Fruit fly (Drosophila melanogaster) whole organism, embryonic: ENCODE results near the gene CG11596.

Source experiments
- BEAF-32 ChIP-seq: fragments of 200-800 bp; sonication (Bioruptor generic); optimal IDR thresholded peaks from 3 replicates; lab custom pipeline; 2017; ENCODE audit warnings: missing biosample characterization, missing genetic modification characterization, mild to moderate bottlenecking, moderate library complexity, missing genetic modification reagents
- Bgb ChIP-seq: fragments of 200-800 bp; sonication (Bioruptor generic); IDR thresholded peaks from 2 replicates; pipeline ENCODE4 v1.3.6; 2022; ENCODE audit warnings: missing biosample characterization, missing genetic modification characterization; ENCODE audit not compliant: partially characterized antibody
- CG10267 ChIP-seq: fragments of 200-800 bp; sonication (Bioruptor generic); optimal IDR thresholded peaks from 2 replicates; lab custom pipeline; 2018; ENCODE audit warnings: missing biosample characterization, mild to moderate bottlenecking, missing genetic modification characterization, moderate library complexity
- CG11504 ChIP-seq: fragments of 200-800 bp; sonication (Bioruptor generic); optimal IDR thresholded peaks from 3 replicates; lab custom pipeline; 2019; ENCODE audit warnings: missing biosample characterization, mild to moderate bottlenecking, missing genetic modification characterization, moderate library complexity
- CG12391 ChIP-seq: fragments of 200-800 bp; sonication (Bioruptor generic); optimal IDR thresholded peaks from 3 replicates; lab custom pipeline; 2018; ENCODE audit warnings: missing biosample characterization, mild to moderate bottlenecking, missing genetic modification characterization, moderate library complexity
- CG12744 ChIP-seq: fragments of 200-800 bp; sonication (Bioruptor generic); optimal IDR thresholded peaks from 2 replicates; lab custom pipeline; 2016; ENCODE audit warnings: missing biosample characterization, missing genetic modification characterization
- CG14860 ChIP-seq: fragments of 200-800 bp; sonication (Bioruptor generic); IDR thresholded peaks from 3 replicates; pipeline ENCODE4 v1.3.6; 2022; ENCODE audit warnings: missing biosample characterization, missing genetic modification characterization; ENCODE audit not compliant: partially characterized antibody
- CG16813 ChIP-seq: fragments of 200-800 bp; sonication (Bioruptor generic); IDR thresholded peaks from 3 replicates; pipeline ENCODE4 v1.3.6; 2022; ENCODE audit warnings: missing biosample characterization, missing genetic modification characterization; ENCODE audit not compliant: partially characterized antibody
- CG17186 ChIP-seq: fragments of 200-800 bp; sonication (Bioruptor generic); optimal IDR thresholded peaks from 3 replicates; lab custom pipeline; 2017; ENCODE audit warnings: missing biosample characterization, missing genetic modification reagents, missing genetic modification characterization
- CG18011 ChIP-seq: fragments of 200-800 bp; sonication (Bioruptor generic); optimal IDR thresholded peaks from 2 replicates; lab custom pipeline; 2017; ENCODE audit warnings: missing biosample characterization, missing genetic modification characterization, mild to moderate bottlenecking, moderate library complexity, missing genotype
- CG18476 ChIP-seq: fragments of 200-800 bp; sonication (Bioruptor generic); optimal IDR thresholded peaks from 2 replicates; lab custom pipeline; 2016; ENCODE audit warnings: missing biosample characterization, mild to moderate bottlenecking, missing genetic modification characterization
- CG3995 ChIP-seq: fragments of 200-800 bp; sonication (Bioruptor generic); optimal IDR thresholded peaks from 3 replicates; lab custom pipeline; 2016; ENCODE audit warnings: missing biosample characterization, missing genetic modification characterization
- CG4707 ChIP-seq: fragments of 200-800 bp; sonication (Bioruptor generic); optimal IDR thresholded peaks from 2 replicates; lab custom pipeline; 2018; ENCODE audit warnings: missing biosample characterization, mild to moderate bottlenecking, missing genetic modification characterization, moderate library complexity
- CG5245 ChIP-seq: fragments of 200-800 bp; sonication (Bioruptor generic); optimal IDR thresholded peaks from 3 replicates; lab custom pipeline; 2016; ENCODE audit warnings: missing biosample characterization, missing genetic modification characterization
- CG7271 ChIP-seq: fragments of 200-800 bp; sonication (Bioruptor generic); optimal IDR thresholded peaks from 2 replicates; lab custom pipeline; 2018; ENCODE audit warnings: missing biosample characterization, mild to moderate bottlenecking, missing genetic modification characterization, moderate library complexity
- CG7839 ChIP-seq: fragments of 200-800 bp; sonication (Bioruptor generic); optimal IDR thresholded peaks from 3 replicates; lab custom pipeline; 2018; ENCODE audit warnings: missing biosample characterization, mild to moderate bottlenecking, missing genetic modification characterization, moderate library complexity
- CG8281 ChIP-seq: fragments of 200-800 bp; sonication (Bioruptor generic); optimal IDR thresholded peaks from 2 replicates; lab custom pipeline; 2018; ENCODE audit warnings: missing biosample characterization, mild to moderate bottlenecking, missing genetic modification characterization, moderate library complexity
- CG8478 ChIP-seq: fragments of >200 bp; optimal IDR thresholded peaks from 2 replicates; lab custom pipeline; 2018
- CG8765 ChIP-seq: fragments of 200-800 bp; sonication (Bioruptor generic); IDR thresholded peaks from 2 replicates; pipeline ENCODE4 v1.3.6; 2022; ENCODE audit warnings: missing biosample characterization, missing genetic modification characterization
- CG9437 ChIP-seq: fragments of 200-800 bp; sonication (Bioruptor generic); optimal IDR thresholded peaks from 2 replicates; lab custom pipeline; 2018; ENCODE audit warnings: missing biosample characterization, mild to moderate bottlenecking, missing genetic modification characterization
- D ChIP-seq, 2 experiments: fragments of 200-800 bp in 1 of 2; fragments of >200 bp in 1 of 2; sonication (Bioruptor generic) in 1 of 2; optimal IDR thresholded peaks; 2 replicates in 1 of 2; 3 replicates in 1 of 2; lab custom pipeline; 2017; ENCODE audit warnings: mild to moderate bottlenecking in 1 of 2, missing biosample characterization in 1 of 2, missing genetic modification characterization in 1 of 2, missing genetic modification reagents in 1 of 2
- Dbx ChIP-seq: fragments of 200-800 bp; sonication (Bioruptor generic); IDR thresholded peaks from 3 replicates; pipeline ENCODE4 v1.3.6; 2022; ENCODE audit warnings: missing biosample characterization, missing genetic modification characterization
- MBD-R2 ChIP-seq: fragments of 200-800 bp; sonication (Bioruptor generic); IDR thresholded peaks from 2 replicates; pipeline ENCODE4 v1.3.6; 2022; ENCODE audit warnings: missing biosample characterization, missing genetic modification characterization
- Med ChIP-seq: fragments of 200-800 bp; sonication (Bioruptor generic); peaks from one replicate; lab custom pipeline; 2016; ENCODE audit warnings: missing biosample characterization, missing genetic modification characterization, mild to moderate bottlenecking, inconsistent platforms, moderate library complexity
- Myb ChIP-seq: fragments of 200-800 bp; sonication (Bioruptor generic); optimal IDR thresholded peaks from 2 replicates; lab custom pipeline; 2016; ENCODE audit warnings: missing biosample characterization, missing genetic modification characterization
- Sin3A ChIP-seq: fragments of >200 bp; optimal IDR thresholded peaks from 2 replicates; lab custom pipeline; 2018
- Tbp ChIP-seq: fragments of >200 bp; optimal IDR thresholded peaks from 2 replicates; lab custom pipeline; 2018; ENCODE audit warnings: missing biosample characterization, missing genetic modification characterization
- ab ChIP-seq: fragments of 200-800 bp; sonication (Bioruptor generic); optimal IDR thresholded peaks from 2 replicates; lab custom pipeline; 2016; ENCODE audit warnings: missing biosample characterization, missing genetic modification characterization
- caup ChIP-seq: fragments of 200-800 bp; sonication (Bioruptor generic); optimal IDR thresholded peaks from 3 replicates; lab custom pipeline; 2017; ENCODE audit warnings: missing biosample characterization, mild to moderate bottlenecking, missing genetic modification characterization, moderate library complexity; ENCODE audit not compliant: severe bottlenecking
- chinmo ChIP-seq: fragments of 200-800 bp; sonication (Bioruptor generic); IDR thresholded peaks from 4 replicates; pipeline ENCODE4 v1.3.6; 2022; ENCODE audit warnings: missing biosample characterization, missing genetic modification characterization; ENCODE audit not compliant: partially characterized antibody
- da ChIP-seq: fragments of 200-800 bp; sonication (Bioruptor generic); optimal IDR thresholded peaks from 2 replicates; lab custom pipeline; 2016; ENCODE audit warnings: missing biosample characterization, missing genetic modification characterization
- dpn ChIP-seq, 2 experiments: fragments of 200-800 bp; sonication (Bioruptor generic); optimal IDR thresholded peaks; 3 replicates each; lab custom pipeline; 2016; ENCODE audit warnings: missing biosample characterization in 2 of 2, missing genetic modification characterization in 2 of 2
- eyg ChIP-seq: fragments of 200-800 bp; sonication (Bioruptor generic); optimal IDR thresholded peaks from 3 replicates; lab custom pipeline; 2016; ENCODE audit warnings: missing biosample characterization, missing genetic modification characterization
- fd3F ChIP-seq: fragments of 200-800 bp; sonication (Bioruptor generic); optimal IDR thresholded peaks from 2 replicates; lab custom pipeline; 2018; ENCODE audit warnings: missing biosample characterization, mild to moderate bottlenecking, missing genetic modification characterization, moderate library complexity
- gro ChIP-seq: fragments of 200-800 bp; sonication (Bioruptor generic); optimal IDR thresholded peaks from 2 replicates; lab custom pipeline; 2016; ENCODE audit warnings: missing biosample characterization, missing genetic modification characterization
- jigr1 ChIP-seq: fragments of 200-800 bp; sonication (Bioruptor generic); IDR thresholded peaks from 3 replicates; pipeline ENCODE4 v1.3.6; 2022; ENCODE audit warnings: missing biosample characterization, missing genetic modification characterization
- jumu ChIP-seq: fragments of 200-800 bp; sonication (Bioruptor generic); optimal IDR thresholded peaks from 3 replicates; lab custom pipeline; 2016; ENCODE audit warnings: missing biosample characterization, missing genetic modification characterization
- lmd ChIP-seq: fragments of 200-800 bp; sonication (Bioruptor generic); IDR thresholded peaks from 2 replicates; pipeline ENCODE4 v1.3.6; 2022; ENCODE audit warnings: missing biosample characterization, missing genetic modification characterization
- lov ChIP-seq, 2 experiments: fragments of 200-800 bp in 1 of 2; fragments of >200 bp in 1 of 2; sonication (Bioruptor generic) in 1 of 2; IDR thresholded peaks in 1 of 2; optimal IDR thresholded peaks in 1 of 2; 2 replicates in 1 of 2; 3 replicates in 1 of 2; pipeline versions ENCODE4 v1.3.6 to Lab custom; 2017 to 2022; ENCODE audit warnings: missing biosample characterization in 1 of 2, missing genetic modification characterization in 1 of 2
- mam ChIP-seq: fragments of 200-800 bp; sonication (Bioruptor generic); optimal IDR thresholded peaks from 3 replicates; lab custom pipeline; 2016; ENCODE audit warnings: missing biosample characterization, missing genetic modification characterization
- odd ChIP-seq: fragments of 200-800 bp; sonication (Bioruptor generic); optimal IDR thresholded peaks from 2 replicates; lab custom pipeline; 2017; ENCODE audit warnings: missing biosample characterization, mild to moderate bottlenecking, missing genetic modification characterization
- pb ChIP-seq: fragments of 200-800 bp; sonication (Bioruptor generic); optimal IDR thresholded peaks from 3 replicates; lab custom pipeline; 2016; ENCODE audit warnings: missing biosample characterization, missing genetic modification characterization
- repo ChIP-seq: fragments of 200-800 bp; sonication (Bioruptor generic); optimal IDR thresholded peaks from 2 replicates; lab custom pipeline; 2016; ENCODE audit warnings: missing biosample characterization, missing genetic modification characterization
- sc ChIP-seq, 3 experiments: fragments of >200 bp in 2 of 3; fragments of 200-800 bp in 1 of 3; sonication (Bioruptor generic) in 1 of 3; optimal IDR thresholded peaks; 2 replicates in 2 of 3; 3 replicates in 1 of 3; lab custom pipeline; 2017; ENCODE audit warnings: mild to moderate bottlenecking in 1 of 3, missing biosample characterization in 1 of 3, missing genetic modification characterization in 1 of 3, missing genetic modification reagents in 1 of 3
- sim ChIP-seq: fragments of 200-800 bp; sonication (Bioruptor generic); IDR thresholded peaks from 2 replicates; pipeline ENCODE4 v1.3.6; 2022; ENCODE audit warnings: missing biosample characterization, missing genetic modification characterization
- slp2 ChIP-seq: fragments of 200-800 bp; sonication (Bioruptor generic); optimal IDR thresholded peaks from 2 replicates; lab custom pipeline; 2016; ENCODE audit warnings: missing biosample characterization, missing genetic modification characterization
- tio ChIP-seq: fragments of 200-800 bp; sonication (Bioruptor generic); optimal IDR thresholded peaks from 2 replicates; lab custom pipeline; 2017; ENCODE audit warnings: missing biosample characterization, missing genetic modification characterization, inconsistent platforms
- tna ChIP-seq: fragments of 200-800 bp; sonication (Bioruptor generic); IDR thresholded peaks from 2 replicates; pipeline ENCODE4 v1.3.6; 2022; ENCODE audit warnings: missing biosample characterization, missing genetic modification characterization; ENCODE audit not compliant: partially characterized antibody

CG11596 gene

dm6 chrX:1951391-1952066 lies 24.0 kb downstream of the CG11596 start (continued):
- TF ChIP-seq Dbx (GFP tag; lab: Robert Waterston, UW) (peak; percentile 92), jigr1 (GFP tag; lab: Robert Waterston, UW) (peak; percentile 80; the same call in 2 of the 3 replicates), Med (GFP tag; lab: Kevin White, UChicago) (peak; percentile 99), sim (GFP tag; lab: Robert Waterston, UW) (peak; percentile 93), CG18011 (GFP tag; lab: Kevin White, UChicago) (peak; percentile 87), CG11504 (tag; lab: Kevin White, UChicago) (peak; percentile 94), CG14860 (no peak), CG8478 (lab: Kevin White, UChicago) (no peak), chinmo (GFP tag; lab: Robert Waterston, UW) (no peak), dpn (GFP tag; optimal IDR thresholded peaks at IDR 0.05; lab: Kevin White, UChicago) (peak; percentile 95 to 98), lmd (GFP tag; lab: Robert Waterston, UW) (peak; percentile 92), CG4707 (GFP tag; lab: Kevin White, UChicago) (peak; percentile 94), Tbp (GFP tag; lab: Kevin White, UChicago) (no peak), fd3F (GFP tag; lab: Kevin White, UChicago) (peak; percentile 82), slp2 (GFP tag; lab: Kevin White, UChicago) (peak; percentile 95), Sin3A (lab: Kevin White, UChicago) (no peak), CG8765 (peak; percentile 89), CG12744 (peak; percentile 91), jumu (GFP tag; lab: Kevin White, UChicago) (peak; percentile 96), CG3995 (GFP tag; lab: Kevin White, UChicago) (peak; percentile 72), CG17186 (GFP tag; lab: Kevin White, UChicago) (peak; percentile 88), lov (optimal IDR thresholded peaks at IDR 0.05; lab: Kevin White, UChicago) (no peak), lov (GFP tag; IDR thresholded peaks at IDR 0.05; lab: Robert Waterston, UW) (peak; percentile 95), ab (GFP tag; lab: Kevin White, UChicago) (peak; percentile 85), gro (GFP tag; lab: Kevin White, UChicago) (peak; percentile 95), CG5245 (GFP tag; lab: Kevin White, UChicago) (peak; percentile 91), eyg (GFP tag; lab: Kevin White, UChicago) (peak; percentile 92), CG7839 (peak; percentile 95), pb (GFP tag; lab: Kevin White, UChicago) (peak; percentile 96), sc (optimal IDR thresholded peaks at IDR 0.05; lab: Kevin White, UChicago) (no peak), sc (GFP tag; optimal IDR thresholded peaks at IDR 0.05; lab: Kevin White, UChicago) (peak; percentile 95), D (optimal IDR thresholded peaks at IDR 0.05; lab: Kevin White, UChicago) (no peak), D (GFP tag; optimal IDR thresholded peaks at IDR 0.05; lab: Kevin White, UChicago) (peak; percentile 96), caup (GFP tag; lab: Kevin White, UChicago) (peak; percentile 96), CG16813 (GFP tag; lab: Robert Waterston, UW) (no peak), repo (peak; percentile 96), BEAF-32 (GFP tag; lab: Kevin White, UChicago) (no peak), Bgb (GFP tag; lab: Robert Waterston, UW) (no peak), CG10267 (tag; lab: Kevin White, UChicago) (peak; percentile 90), CG9437 (peak; percentile 85), da (GFP tag; lab: Kevin White, UChicago) (peak; percentile 85), CG8281 (tag; lab: Kevin White, UChicago) (peak; percentile 85), tna (GFP tag; lab: Robert Waterston, UW) (no peak), CG12391 (tag; lab: Kevin White, UChicago) (peak; percentile 96), mam (GFP tag; lab: Kevin White, UChicago) (peak; percentile 95), tio (GFP tag; lab: Kevin White, UChicago) (peak; percentile 89), odd (peak; percentile 94), CG18476 (GFP tag; lab: Kevin White, UChicago) (peak; percentile 89), MBD-R2 (GFP tag; lab: Robert Waterston, UW) (peak; percentile 85; the same call in 1 of the 2 replicates), Myb (GFP tag; lab: Kevin White, UChicago) (peak; percentile 86), CG7271 (tag; lab: Kevin White, UChicago) (peak; percentile 80)
